Worm (Caenorhabditis elegans) whole organism, young adult: Measurements from ENCODE around the gene F01G10.5.

Experiments used
- C06A6.2 ChIP-seq: fragments of 200-800 bp; sonication (Bioruptor generic); conservative IDR thresholded peaks from 2 replicates; pipeline ENCODE4 v1.3.6; 2022; ENCODE audit warnings: missing genetic modification characterization, missing compliant biosample characterization
- F10E7.11 ChIP-seq: sonication (generic microtip); optimal IDR thresholded peaks from 2 replicates; lab custom pipeline; 2017; ENCODE audit warnings: mild to moderate bottlenecking, missing genetic modification characterization, moderate library complexity, missing compliant biosample characterization
- F33H1.4 ChIP-seq: fragments of 200-800 bp; sonication (Bioruptor generic); IDR thresholded peaks from 2 replicates; pipeline ENCODE4 v1.3.6; 2022; ENCODE audit warnings: missing genetic modification reagents, missing genetic modification characterization, missing compliant biosample characterization
- F39B2.1 ChIP-seq: fragments of 200-800 bp; sonication (Bioruptor generic); IDR thresholded peaks from 2 replicates; pipeline ENCODE4 v1.3.6; 2022; ENCODE audit warnings: missing genetic modification reagents, missing genetic modification characterization, missing compliant biosample characterization
- F49E8.2 ChIP-seq: sonication (generic microtip); optimal IDR thresholded peaks from 3 replicates; lab custom pipeline; 2017; ENCODE audit warnings: missing genetic modification characterization, mild to moderate bottlenecking, missing compliant biosample characterization, antibody characterized with exemption, moderate library complexity; ENCODE audit not compliant: insufficient read depth
- F55B11.4 ChIP-seq: sonication (generic microtip); optimal IDR thresholded peaks from 2 replicates; lab custom pipeline; 2016; ENCODE audit warnings: missing compliant biosample characterization, missing genetic modification characterization, borderline replicate concordance; ENCODE audit not compliant: insufficient read depth
- F57A8.1 ChIP-seq: fragments of 200-800 bp; sonication (Bioruptor generic); optimal IDR thresholded peaks from 2 replicates; lab custom pipeline; 2018; ENCODE audit warnings: mild to moderate bottlenecking, missing genetic modification characterization, moderate library complexity, missing compliant biosample characterization
- T07F8.4 ChIP-seq: sonication (generic microtip); optimal IDR thresholded peaks from 2 replicates; lab custom pipeline; 2016; ENCODE audit warnings: mild to moderate bottlenecking, missing genetic modification characterization, moderate library complexity, missing compliant biosample characterization
- T26A5.8 ChIP-seq: sonication (generic microtip); optimal IDR thresholded peaks from 2 replicates; lab custom pipeline; 2016; ENCODE audit warnings: missing genetic modification characterization, missing compliant biosample characterization
- Y56A3A.18 ChIP-seq: fragments of 200-800 bp; sonication (Bioruptor generic); IDR thresholded peaks from 2 replicates; pipeline ENCODE4 v1.3.6; 2022; ENCODE audit warnings: missing genetic modification reagents, missing genetic modification characterization, missing compliant biosample characterization
- Y79H2A.3 ChIP-seq: fragments of 200-800 bp; sonication (Bioruptor generic); conservative IDR thresholded peaks from 2 replicates; pipeline ENCODE4 v1.3.6; 2022; ENCODE audit warnings: missing genetic modification reagents, missing genetic modification characterization, missing compliant biosample characterization
- attf-5 ChIP-seq: fragments of 200-800 bp; sonication (Bioruptor generic); optimal IDR thresholded peaks from 2 replicates; lab custom pipeline; 2018; ENCODE audit warnings: mild to moderate bottlenecking, missing genetic modification characterization, missing compliant biosample characterization
- bed-2 ChIP-seq: fragments of 200-800 bp; sonication (Bioruptor generic); IDR thresholded peaks from 2 replicates; pipeline ENCODE4 v1.3.6; 2022; ENCODE audit warnings: missing genetic modification reagents, missing genetic modification characterization, missing compliant biosample characterization
- ccch-3 ChIP-seq: fragments of 200-800 bp; sonication (Bioruptor generic); optimal IDR thresholded peaks from 2 replicates; lab custom pipeline; 2018; ENCODE audit warnings: mild to moderate bottlenecking, missing genetic modification characterization, missing compliant biosample characterization
- ceh-58 ChIP-seq: fragments of 200-800 bp; sonication (Bioruptor generic); IDR thresholded peaks from 2 replicates; pipeline ENCODE4 v1.3.6; 2022; ENCODE audit warnings: missing genetic modification characterization, missing compliant biosample characterization
- him-1 ChIP-seq: sonication (generic microtip); optimal IDR thresholded peaks from 2 replicates; lab custom pipeline; 2016; ENCODE audit warnings: missing genotype, missing genetic modification reagents, missing genetic modification characterization, missing compliant biosample characterization
- hlh-12 ChIP-seq: sonication (generic microtip); optimal IDR thresholded peaks from 2 replicates; lab custom pipeline; 2016; ENCODE audit warnings: missing genetic modification characterization, missing compliant biosample characterization
- hmg-1.2 ChIP-seq: fragments of 200-800 bp; sonication (Bioruptor generic); IDR thresholded peaks from 2 replicates; pipeline ENCODE4 v1.3.6; 2022; ENCODE audit warnings: missing genetic modification reagents, missing genetic modification characterization, missing compliant biosample characterization
- hmg-20 ChIP-seq: fragments of 200-800 bp; sonication (Bioruptor generic); IDR thresholded peaks from 2 replicates; pipeline ENCODE4 v1.3.6; 2022; ENCODE audit warnings: missing genetic modification reagents, missing genetic modification characterization, missing compliant biosample characterization
- let-526 ChIP-seq: fragments of 200-800 bp; sonication (Bioruptor generic); IDR thresholded peaks from 2 replicates; pipeline ENCODE4 v1.3.6; 2022; ENCODE audit warnings: missing genetic modification reagents, missing genetic modification characterization, missing compliant biosample characterization
- lin-35 ChIP-seq, 3 experiments: fragments of 150-350 bp in 2 of 3; sonication (generic microtip) in 1 of 3; optimal IDR thresholded peaks; 2 replicates each; lab custom pipeline; 2014 to 2018; ENCODE audit warnings: missing biosample characterization in 3 of 3, missing genetic modification characterization in 3 of 3, missing genetic modification reagents in 3 of 3
- lsy-27 ChIP-seq: sonication (generic microtip); optimal IDR thresholded peaks from 2 replicates; lab custom pipeline; 2017; ENCODE audit warnings: missing genetic modification characterization, mild to moderate bottlenecking, missing compliant biosample characterization, antibody characterized with exemption, missing genotype, borderline replicate concordance; ENCODE audit not compliant: insufficient read depth
- madf-10 ChIP-seq: sonication (generic microtip); optimal IDR thresholded peaks from 2 replicates; lab custom pipeline; 2016; ENCODE audit warnings: mild to moderate bottlenecking, missing genetic modification characterization, missing compliant biosample characterization
- madf-6 ChIP-seq: fragments of 200-800 bp; sonication (Bioruptor generic); IDR thresholded peaks from 2 replicates; pipeline ENCODE4 v1.3.6; 2022; ENCODE audit warnings: missing genetic modification reagents, missing genetic modification characterization, missing compliant biosample characterization
- madf-8 ChIP-seq: fragments of 200-800 bp; sonication (Bioruptor generic); conservative IDR thresholded peaks from 2 replicates; pipeline ENCODE4 v1.3.6; 2022; ENCODE audit warnings: missing genetic modification reagents, missing genetic modification characterization, missing compliant biosample characterization
- mcd-1 ChIP-seq: fragments of 200-800 bp; sonication (Bioruptor generic); IDR thresholded peaks from 2 replicates; pipeline ENCODE4 v1.3.6; 2022; ENCODE audit warnings: missing genetic modification reagents, missing genetic modification characterization, missing compliant biosample characterization
- nfyb-1 ChIP-seq: fragments of 200-800 bp; sonication (Bioruptor generic); IDR thresholded peaks from 2 replicates; pipeline ENCODE4 v1.3.6; 2022; ENCODE audit warnings: missing genetic modification reagents, missing genetic modification characterization, missing compliant biosample characterization
- nhr-27 ChIP-seq: fragments of 200-800 bp; sonication (Bioruptor generic); optimal IDR thresholded peaks from 2 replicates; lab custom pipeline; 2018; ENCODE audit warnings: mild to moderate bottlenecking, missing genetic modification characterization, moderate library complexity, missing compliant biosample characterization
- pha-4 ChIP-seq: fragments of 150-350 bp; sonication (generic microtip); optimal IDR thresholded peaks from 2 replicates; lab custom pipeline; 2014; ENCODE audit warnings: missing biosample characterization, missing genetic modification reagents, missing genetic modification characterization
- repo-1 ChIP-seq: sonication (generic microtip); optimal IDR thresholded peaks from 2 replicates; lab custom pipeline; 2017; ENCODE audit warnings: mild to moderate bottlenecking, missing genetic modification characterization, missing compliant biosample characterization
- rpc-1 ChIP-seq, 2 experiments: fragments of 150-350 bp in 1 of 2; sonication (generic microtip) in 1 of 2; optimal IDR thresholded peaks; 2 replicates each; lab custom pipeline; 2014 to 2018; ENCODE audit warnings: missing biosample characterization in 1 of 2, missing genetic modification characterization in 1 of 2, missing genetic modification reagents in 1 of 2, missing genotype in 1 of 2
- snpc-1.1 ChIP-seq: sonication (generic microtip); optimal IDR thresholded peaks from 2 replicates; lab custom pipeline; 2017; ENCODE audit warnings: missing genetic modification characterization, mild to moderate bottlenecking, missing compliant biosample characterization, antibody characterized with exemption, moderate library complexity, missing genotype, missing genetic modification reagents; ENCODE audit not compliant: insufficient read depth
- snpc-3.4 ChIP-seq: sonication (generic microtip); optimal IDR thresholded peaks from 2 replicates; lab custom pipeline; 2017; ENCODE audit warnings: missing genetic modification characterization, mild to moderate bottlenecking, missing compliant biosample characterization, antibody characterized with exemption, moderate library complexity, missing genotype, missing genetic modification reagents
- snpc-4 ChIP-seq, 5 experiments: fragments of 150-350 bp in 1 of 5; sonication (generic microtip) in 4 of 5; optimal IDR thresholded peaks; 2 replicates each; lab custom pipeline; 2014 to 2018; ENCODE audit warnings: missing genetic modification characterization in 5 of 5, missing biosample characterization in 3 of 5, antibody characterized with exemption in 2 of 5, mild to moderate bottlenecking in 2 of 5, missing compliant biosample characterization in 2 of 5, missing genotype in 2 of 5, moderate library complexity in 2 of 5, missing genetic modification reagents in 1 of 5
- sptf-2 ChIP-seq: fragments of 200-800 bp; sonication (Bioruptor generic); optimal IDR thresholded peaks from 2 replicates; lab custom pipeline; 2018; ENCODE audit warnings: mild to moderate bottlenecking, missing genetic modification characterization, missing compliant biosample characterization
- tbx-9 ChIP-seq: sonication (generic microtip); optimal IDR thresholded peaks from 2 replicates; lab custom pipeline; 2016; ENCODE audit warnings: borderline replicate concordance, missing genetic modification characterization, inconsistent platforms, missing compliant biosample characterization
- tlf-1 ChIP-seq: fragments of 200-800 bp; sonication (Bioruptor generic); optimal IDR thresholded peaks from 2 replicates; lab custom pipeline; 2018; ENCODE audit warnings: mild to moderate bottlenecking, missing genetic modification characterization, missing compliant biosample characterization
- ztf-26 ChIP-seq: sonication (generic microtip); optimal IDR thresholded peaks from 2 replicates; lab custom pipeline; 2017; ENCODE audit warnings: missing genetic modification characterization, missing compliant biosample characterization

Gene F01G10.5

ce11 chrIV:10230971-10231370 is at the start of gene F01G10.5:
TSS of gene F01G10.5 (minus strand) at chrIV:10231071.
- no peak for TF ChIP-seq ccch-3 (GFP tag; lab: Kevin White, UChicago)
- no peak for TF ChIP-seq rpc-1 (optimal IDR thresholded peaks at IDR 0.05; lab: Kevin White, UChicago)
- no peak for TF ChIP-seq rpc-1 (tag; optimal IDR thresholded peaks at IDR 0.05; lab: Kevin White, UChicago)
- TF ChIP-seq F57A8.1 (GFP tag; lab: Kevin White, UChicago): no peak
- TF ChIP-seq bed-2 (GFP tag; lab: Robert Waterston, UW): no peak
- TF ChIP-seq pha-4: no peak
- TF ChIP-seq tlf-1 (GFP tag; lab: Kevin White, UChicago): no peak
- no peak for TF ChIP-seq F49E8.2 (tag; lab: Kevin White, UChicago)
- TF ChIP-seq mcd-1 (GFP tag; lab: Robert Waterston, UW): no peak
- TF ChIP-seq madf-8 (GFP tag; lab: Robert Waterston, UW): no peak
- TF ChIP-seq snpc-4 (GFP tag; optimal IDR thresholded peaks at IDR 0.05; lab: Kevin White, UChicago): no peak
- no peak for TF ChIP-seq snpc-4 (tag; optimal IDR thresholded peaks at IDR 0.05; lab: Kevin White, UChicago)
- no peak for TF ChIP-seq tbx-9
- TF ChIP-seq nfyb-1 (GFP tag; lab: Robert Waterston, UW): no peak
- no peak for TF ChIP-seq Y56A3A.18
- no peak for TF ChIP-seq F39B2.1 (GFP tag; lab: Robert Waterston, UW)
- no peak for TF ChIP-seq snpc-3.4
- TF ChIP-seq snpc-1.1 (tag; lab: Kevin White, UChicago): no peak
- TF ChIP-seq ztf-26 (tag; lab: Kevin White, UChicago): no peak
- no peak for TF ChIP-seq Y79H2A.3 (GFP tag; lab: Robert Waterston, UW)
- TF ChIP-seq ceh-58 (GFP tag; lab: Robert Waterston, UW): no peak

- TF ChIP-seq repo-1 (tag; lab: Kevin White, UChicago): no peak
- TF ChIP-seq Y56A3A.18: no peak
- TF ChIP-seq nhr-27: no peak
- TF ChIP-seq madf-10 (tag; lab: Kevin White, UChicago): no peak
- TF ChIP-seq F33H1.4 (GFP tag; lab: Robert Waterston, UW): no peak
- no peak for TF ChIP-seq ceh-58 (GFP tag; lab: Robert Waterston, UW)
- TF ChIP-seq lin-35 (GFP tag; optimal IDR thresholded peaks at IDR 0.05; lab: Kevin White, UChicago): no peak
- TF ChIP-seq snpc-1.1 (tag; lab: Kevin White, UChicago): no peak
- TF ChIP-seq lsy-27 (tag; lab: Kevin White, UChicago): no peak
- TF ChIP-seq F55B11.4 (tag; lab: Kevin White, UChicago): no peak
- TF ChIP-seq pha-4: no peak
- TF ChIP-seq Y79H2A.3 (GFP tag; lab: Robert Waterston, UW): no peak
- TF ChIP-seq F10E7.11 (tag; lab: Kevin White, UChicago): no peak
- TF ChIP-seq hlh-12 (tag; lab: Kevin White, UChicago): no peak
- TF ChIP-seq bed-2 (GFP tag; lab: Robert Waterston, UW): no peak
- no peak for TF ChIP-seq T26A5.8 (tag; lab: Kevin White, UChicago)
- TF ChIP-seq T07F8.4: no peak
- TF ChIP-seq him-1 (tag; lab: Kevin White, UChicago): no peak
- TF ChIP-seq madf-6: no peak
Measured at ce11 chrIV:10277716-10278115, 46.8 kb upstream of the F01G10.5 start, which contains the start of gene Y43C5A.4. TSS of gene Y43C5A.4 (plus strand) at chrIV:10278016.

- TF ChIP-seq hmg-1.2 (GFP tag; lab: Robert Waterston, UW) (no peak), sptf-2 (no peak), nfyb-1 (GFP tag; lab: Robert Waterston, UW) (no peak), ztf-26 (tag; lab: Kevin White, UChicago) (no peak), hmg-20 (GFP tag; lab: Robert Waterston, UW) (no peak), C06A6.2 (GFP tag; lab: Robert Waterston, UW) (no peak), let-526 (GFP tag; lab: Robert Waterston, UW) (no peak), attf-5 (GFP tag; lab: Kevin White, UChicago) (no peak), lsy-27 (tag; lab: Kevin White, UChicago) (no peak)
Measured at ce11 chrIV:10276960-10277359, 46.1 kb upstream of the F01G10.5 start, which contains the start of gene Y43C5A.7. TSS of gene Y43C5A.7 (plus strand) at chrIV:10277260.
